Fruit fly (Drosophila melanogaster) whole organism, prepupa: ENCODE results near the gene msps.

Experiments used
- CG10631 ChIP-seq: fragments of 200-800 bp; sonication (Bioruptor generic); optimal IDR thresholded peaks from 2 replicates; lab custom pipeline; 2016; ENCODE audit warnings: missing biosample characterization, missing genetic modification characterization
- CG11902 ChIP-seq: fragments of 200-800 bp; sonication (Bioruptor generic); optimal IDR thresholded peaks from 3 replicates; lab custom pipeline; 2016; ENCODE audit warnings: missing biosample characterization, missing genetic modification characterization
- CG16779 ChIP-seq: fragments of 200-800 bp; sonication (Bioruptor generic); optimal IDR thresholded peaks from 3 replicates; lab custom pipeline; 2017; ENCODE audit warnings: missing biosample characterization, mild to moderate bottlenecking, missing genetic modification characterization
- CG3032 ChIP-seq: fragments of 200-800 bp; optimal IDR thresholded peaks from 2 replicates; lab custom pipeline; 2019; ENCODE audit warnings: missing biosample characterization, mild to moderate bottlenecking, missing genetic modification characterization, moderate library complexity
- CG31627 ChIP-seq: fragments of 200-800 bp; sonication (Bioruptor generic); optimal IDR thresholded peaks from 3 replicates; lab custom pipeline; 2016; ENCODE audit warnings: missing biosample characterization, missing genetic modification characterization
- CG32006 ChIP-seq: fragments of 200-800 bp; sonication (Bioruptor generic); optimal IDR thresholded peaks from 3 replicates; lab custom pipeline; 2017; ENCODE audit warnings: missing biosample characterization, mild to moderate bottlenecking, missing genetic modification characterization
- CG6276 ChIP-seq: fragments of 200-800 bp; sonication (Bioruptor generic); optimal IDR thresholded peaks from 2 replicates; lab custom pipeline; 2017; ENCODE audit warnings: missing biosample characterization, mild to moderate bottlenecking, missing genetic modification characterization
- CG6792 ChIP-seq: fragments of 200-800 bp; sonication (Bioruptor generic); optimal IDR thresholded peaks from 3 replicates; lab custom pipeline; 2016; ENCODE audit warnings: missing biosample characterization, missing genetic modification characterization
- CG7368 ChIP-seq: fragments of 200-800 bp; sonication (Bioruptor generic); optimal IDR thresholded peaks from 3 replicates; lab custom pipeline; 2016; ENCODE audit warnings: missing biosample characterization, missing genetic modification characterization
- Ets96B ChIP-seq: fragments of 200-800 bp; optimal IDR thresholded peaks from 2 replicates; lab custom pipeline; 2019; ENCODE audit warnings: missing biosample characterization, mild to moderate bottlenecking, missing genetic modification characterization, moderate library complexity
- Hr39 ChIP-seq: fragments of 200-800 bp; sonication (Bioruptor generic); optimal IDR thresholded peaks from 2 replicates; lab custom pipeline; 2016; ENCODE audit warnings: missing biosample characterization, missing genetic modification characterization
- Hr4 ChIP-seq: fragments of 200-800 bp; sonication (Bioruptor generic); optimal IDR thresholded peaks from 3 replicates; lab custom pipeline; 2016; ENCODE audit warnings: missing biosample characterization, missing genetic modification characterization
- Sox15 ChIP-seq: fragments of 200-800 bp; sonication (Bioruptor generic); optimal IDR thresholded peaks from 3 replicates; lab custom pipeline; 2016; ENCODE audit warnings: missing biosample characterization, missing genetic modification characterization
- eg ChIP-seq: fragments of 200-800 bp; sonication (Bioruptor generic); IDR thresholded peaks from 3 replicates; pipeline ENCODE4 v1.3.6; 2022; ENCODE audit warnings: missing biosample characterization, missing genetic modification characterization

DNA sequence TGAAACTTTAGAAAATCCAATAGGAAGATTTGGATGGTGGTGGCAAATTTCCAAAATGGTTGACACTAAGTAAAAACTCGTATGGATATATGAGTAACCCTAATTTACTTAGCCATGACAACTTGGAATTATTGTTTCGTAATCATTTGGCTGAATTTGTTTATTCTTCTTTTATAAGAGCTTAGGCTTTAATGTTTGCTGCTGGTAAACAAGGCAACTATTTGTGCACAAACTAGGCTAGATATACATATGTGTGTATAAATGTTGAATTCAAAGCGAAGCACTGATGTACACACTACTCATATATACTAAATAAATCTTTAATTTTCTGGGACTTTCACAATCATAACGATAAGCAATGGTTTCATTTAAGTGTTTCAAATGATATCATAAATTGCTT, 44.7 kb upstream of the msps start:
- TF ChIP-seq CG11902 (GFP tag; lab: Kevin White, UChicago) (no peak), Ets96B (tag; lab: Kevin White, UChicago) (no peak), CG32006 (GFP tag; lab: Kevin White, UChicago) (no peak), CG31627 (no peak), Hr4 (no peak), eg (no peak), CG6792 (GFP tag; lab: Kevin White, UChicago) (no peak), CG16779 (tag; lab: Kevin White, UChicago) (no peak), Sox15 (GFP tag; lab: Kevin White, UChicago) (no peak), CG3032 (tag; lab: Kevin White, UChicago) (no peak), CG6276 (no peak), CG10631 (GFP tag; lab: Kevin White, UChicago) (no peak), CG7368 (GFP tag; lab: Kevin White, UChicago) (no peak), Hr39 (GFP tag; lab: Kevin White, UChicago) (no peak)
